Fruit fly (Drosophila melanogaster) S2 (cell line): Measurements from ENCODE around the gene CCAP-R.

Experiments used
- CG8478 ChIP-seq: fragments of >200 bp; optimal IDR thresholded peaks from 2 replicates; lab custom pipeline; 2018
- CTCF ChIP-seq, 2 experiments: fragments of >200 bp; optimal IDR thresholded peaks; 2 replicates each; lab custom pipeline; 2018

DNA sequence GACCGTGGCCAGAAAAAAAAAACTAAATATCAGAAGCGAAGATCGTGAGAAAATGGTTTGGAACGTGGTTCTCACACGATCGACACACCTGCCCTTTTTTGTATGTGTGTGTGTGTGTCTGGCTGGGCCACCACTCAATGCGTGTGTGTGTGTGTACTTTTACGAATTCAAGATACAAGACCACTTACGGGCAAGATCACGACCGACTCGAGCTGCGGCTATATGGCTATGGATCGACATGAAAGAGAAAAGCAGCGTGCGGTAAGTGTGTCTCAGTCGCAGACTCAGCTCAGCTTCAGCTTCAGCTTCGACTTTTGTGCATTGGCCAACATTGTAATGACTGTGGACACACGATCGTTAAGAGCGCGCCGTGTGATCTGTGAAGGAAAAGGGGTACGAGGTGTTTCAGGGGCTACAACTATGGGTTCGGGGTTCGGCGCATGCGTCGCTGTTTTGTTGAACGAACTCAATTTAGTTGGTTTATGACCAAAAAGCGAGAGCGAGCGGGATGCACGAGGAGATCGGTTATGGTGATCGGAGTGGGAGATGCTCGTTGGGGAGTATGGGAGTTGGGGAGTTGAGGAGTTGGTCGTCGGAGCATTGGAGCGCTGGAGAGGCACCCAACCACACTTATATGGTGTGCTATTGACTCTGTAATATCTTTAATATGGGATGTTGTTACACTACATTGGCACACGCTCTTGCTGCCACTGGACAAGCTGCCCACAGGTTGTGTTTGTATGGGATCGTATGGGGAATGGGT lies 46.7 kb upstream of the CCAP-R start:
- TF ChIP-seq CG8478 (no peak), CTCF (optimal IDR thresholded peaks at IDR 0.05; lab: Kevin White, UChicago) (no peak)
